Fruit fly (Drosophila melanogaster) whole organism: ENCODE measurements around the gene CG14573.

ENCODE experiments used
- EcR ChIP-seq, 2 experiments: fragments of >200 bp; optimal IDR thresholded peaks; 2 replicates each; lab custom pipeline; 2017; ENCODE audit warnings: missing biosample characterization in 2 of 2, missing genetic modification characterization in 2 of 2, missing genetic modification reagents in 2 of 2
- pan ChIP-seq: fragments of >200 bp; optimal IDR thresholded peaks from 2 replicates; lab custom pipeline; 2017
- psq ChIP-seq: fragments of >200 bp; optimal IDR thresholded peaks from 2 replicates; lab custom pipeline; 2017
- usp ChIP-seq: fragments of >200 bp; optimal IDR thresholded peaks from 2 replicates; lab custom pipeline; 2017; ENCODE audit warnings: missing biosample characterization, missing genetic modification characterization, mixed read lengths

DNA sequence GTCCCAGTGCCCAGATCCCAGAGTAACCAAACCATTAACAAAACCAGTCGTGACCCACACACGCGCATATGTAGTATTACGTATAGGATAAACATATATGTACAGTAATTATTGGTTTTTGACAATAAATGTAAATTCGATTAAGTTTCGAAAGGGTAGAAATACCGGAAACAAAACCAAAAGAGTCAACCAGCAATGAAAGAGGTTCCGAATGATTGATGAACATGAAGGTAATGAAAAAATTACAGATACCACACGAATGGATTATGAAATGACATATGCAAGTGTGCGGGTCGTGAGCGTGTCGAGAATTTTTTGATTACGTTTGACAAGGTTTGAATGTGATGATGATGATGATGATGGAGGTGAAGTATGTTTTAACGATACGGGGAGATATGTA, 39.3 kb upstream of the CG14573 start:
- TF ChIP-seq usp (GFP tag; lab: Kevin White, UChicago) = no peak
- TF ChIP-seq EcR (GFP tag; optimal IDR thresholded peaks at IDR 0.05; lab: Kevin White, UChicago) = no peak
- no peak for TF ChIP-seq pan (lab: Kevin White, UChicago)
- TF ChIP-seq psq (lab: Kevin White, UChicago) = no peak
